Fruit fly (Drosophila melanogaster) whole organism, embryonic: ENCODE data around the gene SLC5A11.
A peak's percentile ranks its signal among the peaks of the same experiment; 100 is the strongest.

Experiments used
- CG10462 ChIP-seq: fragments of 200-800 bp; sonication (Bioruptor generic); optimal IDR thresholded peaks from 2 replicates; lab custom pipeline; 2016; ENCODE audit warnings: missing biosample characterization, missing genetic modification characterization
- CG11504 ChIP-seq: fragments of 200-800 bp; sonication (Bioruptor generic); optimal IDR thresholded peaks from 3 replicates; lab custom pipeline; 2019; ENCODE audit warnings: missing biosample characterization, mild to moderate bottlenecking, missing genetic modification characterization, moderate library complexity
- CG12769 ChIP-seq: fragments of 200-800 bp; sonication (Bioruptor generic); optimal IDR thresholded peaks from 2 replicates; lab custom pipeline; 2019; ENCODE audit warnings: missing biosample characterization, mild to moderate bottlenecking, missing genetic modification characterization, moderate library complexity
- CG14965 ChIP-seq: fragments of 200-800 bp; sonication (Bioruptor generic); optimal IDR thresholded peaks from 2 replicates; lab custom pipeline; 2016; ENCODE audit warnings: missing biosample characterization, missing genetic modification characterization, borderline replicate concordance
- CG15073 ChIP-seq: fragments of 200-800 bp; sonication (Bioruptor generic); optimal IDR thresholded peaks from 2 replicates; lab custom pipeline; 2016; ENCODE audit warnings: missing biosample characterization, missing genetic modification characterization
- CG16779 ChIP-seq: fragments of 200-800 bp; sonication (Bioruptor generic); IDR thresholded peaks from 2 replicates; pipeline ENCODE4 v1.3.6; 2022; ENCODE audit warnings: missing biosample characterization, missing genetic modification characterization
- CG1832 ChIP-seq: fragments of 200-800 bp; sonication (Bioruptor generic); optimal IDR thresholded peaks from 2 replicates; lab custom pipeline; 2017; ENCODE audit warnings: missing biosample characterization, mild to moderate bottlenecking, missing genetic modification characterization, inconsistent platforms
- CG30431 ChIP-seq: fragments of 200-800 bp; sonication (Bioruptor generic); optimal IDR thresholded peaks from 2 replicates; lab custom pipeline; 2017; ENCODE audit warnings: missing biosample characterization, missing genetic modification characterization
- CG34224 ChIP-seq: fragments of 200-800 bp; sonication (Bioruptor generic); IDR thresholded peaks from 3 replicates; pipeline ENCODE4 v1.3.6; 2022; ENCODE audit warnings: missing biosample characterization, missing genetic modification characterization; ENCODE audit not compliant: partially characterized antibody
- CG4404 ChIP-seq: fragments of 200-800 bp; sonication (Bioruptor generic); IDR thresholded peaks from 2 replicates; pipeline ENCODE4 v1.3.6; 2022; ENCODE audit warnings: missing biosample characterization, missing genetic modification characterization
- CG4820 ChIP-seq: fragments of 200-800 bp; sonication (Bioruptor generic); optimal IDR thresholded peaks from 3 replicates; lab custom pipeline; 2016; ENCODE audit warnings: missing biosample characterization, missing genetic modification characterization
- CG6791 ChIP-seq: fragments of 200-800 bp; sonication (Bioruptor generic); IDR thresholded peaks from 3 replicates; pipeline ENCODE4 v1.3.6; 2022; ENCODE audit warnings: missing biosample characterization, missing genetic modification characterization; ENCODE audit not compliant: partially characterized antibody
- CG7963 ChIP-seq: fragments of 200-800 bp; sonication (Bioruptor generic); IDR thresholded peaks from 3 replicates; pipeline ENCODE4 v1.3.6; 2022; ENCODE audit warnings: missing biosample characterization, missing genetic modification characterization; ENCODE audit not compliant: partially characterized antibody
- CG7987 ChIP-seq: fragments of 200-800 bp; sonication (Bioruptor generic); optimal IDR thresholded peaks from 2 replicates; lab custom pipeline; 2018; ENCODE audit warnings: missing biosample characterization, mild to moderate bottlenecking, missing genetic modification characterization, moderate library complexity
- CG8089 ChIP-seq: fragments of 200-800 bp; sonication (Bioruptor generic); optimal IDR thresholded peaks from 3 replicates; lab custom pipeline; 2016; ENCODE audit warnings: missing biosample characterization, missing genetic modification characterization
- CG8290 ChIP-seq, 3 experiments: fragments of 200-800 bp; sonication (Bioruptor generic); optimal IDR thresholded peaks; 2 replicates each; lab custom pipeline; 2016 to 2019; ENCODE audit warnings: missing biosample characterization in 3 of 3, missing genetic modification characterization in 3 of 3, mild to moderate bottlenecking in 2 of 3, moderate library complexity in 1 of 3
- CG9609 ChIP-seq: fragments of 200-800 bp; sonication (Bioruptor generic); optimal IDR thresholded peaks from 3 replicates; lab custom pipeline; 2016; ENCODE audit warnings: missing biosample characterization, missing genetic modification characterization
- CG9932 ChIP-seq: fragments of 200-800 bp; sonication (Bioruptor generic); IDR thresholded peaks from 2 replicates; pipeline ENCODE4 v1.3.6; 2022; ENCODE audit warnings: missing biosample characterization, missing genetic modification characterization
- D ChIP-seq, 2 experiments: fragments of 200-800 bp in 1 of 2; fragments of >200 bp in 1 of 2; sonication (Bioruptor generic) in 1 of 2; optimal IDR thresholded peaks; 2 replicates in 1 of 2; 3 replicates in 1 of 2; lab custom pipeline; 2017; ENCODE audit warnings: mild to moderate bottlenecking in 1 of 2, missing biosample characterization in 1 of 2, missing genetic modification characterization in 1 of 2, missing genetic modification reagents in 1 of 2
- Dek ChIP-seq: fragments of 200-800 bp; sonication (Bioruptor generic); optimal IDR thresholded peaks from 3 replicates; lab custom pipeline; 2019; ENCODE audit warnings: missing biosample characterization, mild to moderate bottlenecking, missing genetic modification characterization, moderate library complexity
- E2f2 ChIP-seq: fragments of 200-800 bp; sonication (Bioruptor generic); IDR thresholded peaks from 2 replicates; pipeline ENCODE4 v1.3.6; 2022; ENCODE audit warnings: missing biosample characterization, missing genetic modification characterization
- Fer2 ChIP-seq: fragments of 200-800 bp; sonication (Bioruptor generic); optimal IDR thresholded peaks from 2 replicates; lab custom pipeline; 2018; ENCODE audit warnings: missing biosample characterization, mild to moderate bottlenecking, missing genetic modification characterization, moderate library complexity
- HLH4C ChIP-seq: fragments of 200-800 bp; sonication (Bioruptor generic); IDR thresholded peaks from 3 replicates; pipeline ENCODE4 v1.3.6; 2022; ENCODE audit warnings: missing biosample characterization, missing genetic modification characterization; ENCODE audit not compliant: partially characterized antibody
- Hand ChIP-seq: fragments of 200-800 bp; sonication (Bioruptor generic); optimal IDR thresholded peaks from 2 replicates; lab custom pipeline; 2017; ENCODE audit warnings: mild to moderate bottlenecking, missing biosample characterization, missing genetic modification reagents, missing genetic modification characterization
- Hr51 ChIP-seq, 2 experiments: fragments of 200-800 bp; sonication (Bioruptor generic); optimal IDR thresholded peaks; 2 replicates in 1 of 2; 3 replicates in 1 of 2; lab custom pipeline; 2016 to 2018; ENCODE audit warnings: missing biosample characterization in 2 of 2, missing genetic modification characterization in 2 of 2, mild to moderate bottlenecking in 1 of 2, moderate library complexity in 1 of 2
- Jarid2 ChIP-seq: fragments of 200-800 bp; sonication (Bioruptor generic); optimal IDR thresholded peaks from 3 replicates; lab custom pipeline; 2017; ENCODE audit warnings: mild to moderate bottlenecking, missing biosample characterization, missing genetic modification reagents, missing genetic modification characterization
- Kr ChIP-seq: fragments of 200-800 bp; sonication (Bioruptor generic); optimal IDR thresholded peaks from 2 replicates; lab custom pipeline; 2017; ENCODE audit warnings: missing biosample characterization, mild to moderate bottlenecking, missing genetic modification characterization
- NK7.1 ChIP-seq: fragments of 200-800 bp; sonication (Bioruptor generic); optimal IDR thresholded peaks from 3 replicates; lab custom pipeline; 2016; ENCODE audit warnings: missing biosample characterization, missing genetic modification characterization
- chm ChIP-seq: fragments of 200-800 bp; sonication (Bioruptor generic); IDR thresholded peaks from 2 replicates; pipeline ENCODE4 v1.3.6; 2022; ENCODE audit warnings: missing biosample characterization, missing genetic modification characterization
- dpn ChIP-seq, 2 experiments: fragments of 200-800 bp; sonication (Bioruptor generic); optimal IDR thresholded peaks; 3 replicates each; lab custom pipeline; 2016; ENCODE audit warnings: missing biosample characterization in 2 of 2, missing genetic modification characterization in 2 of 2
- esg ChIP-seq: fragments of 200-800 bp; sonication (Bioruptor generic); conservative IDR thresholded peaks from 2 replicates; pipeline ENCODE4 v1.3.6; 2022; ENCODE audit warnings: missing biosample characterization, missing genetic modification characterization
- fu2 ChIP-seq: fragments of 200-800 bp; sonication (Bioruptor generic); optimal IDR thresholded peaks from 2 replicates; lab custom pipeline; 2016; ENCODE audit warnings: missing biosample characterization, missing genetic modification characterization
- ham ChIP-seq: fragments of 200-800 bp; sonication (Bioruptor generic); IDR thresholded peaks from 2 replicates; pipeline ENCODE4 v1.3.6; 2022; ENCODE audit warnings: missing biosample characterization, missing genetic modification characterization
- jing ChIP-seq: fragments of 200-800 bp; sonication (Bioruptor generic); optimal IDR thresholded peaks from 2 replicates; lab custom pipeline; 2018; ENCODE audit warnings: missing biosample characterization, mild to moderate bottlenecking, missing genetic modification characterization
- kah ChIP-seq: fragments of 200-800 bp; sonication (Bioruptor generic); optimal IDR thresholded peaks from 2 replicates; lab custom pipeline; 2018; ENCODE audit warnings: missing biosample characterization, mild to moderate bottlenecking, missing genetic modification characterization
- oc ChIP-seq: fragments of 200-800 bp; sonication (Bioruptor generic); optimal IDR thresholded peaks from 2 replicates; lab custom pipeline; 2018; ENCODE audit warnings: missing biosample characterization, mild to moderate bottlenecking, missing genetic modification characterization, moderate library complexity
- pan ChIP-seq, 4 experiments: fragments of >200 bp in 3 of 4; fragments of 200-800 bp in 1 of 4; sonication (Bioruptor generic) in 1 of 4; optimal IDR thresholded peaks in 3 of 4; IDR thresholded peaks in 1 of 4; 2 replicates each; pipeline versions ENCODE4 v1.3.6 to Lab custom; 2017 to 2022; ENCODE audit warnings: missing biosample characterization in 2 of 4, missing genetic modification characterization in 2 of 4, mixed read lengths in 1 of 4
- pb ChIP-seq: fragments of 200-800 bp; sonication (Bioruptor generic); optimal IDR thresholded peaks from 3 replicates; lab custom pipeline; 2016; ENCODE audit warnings: missing biosample characterization, missing genetic modification characterization
- pfk ChIP-seq: fragments of 200-800 bp; sonication (Bioruptor generic); optimal IDR thresholded peaks from 2 replicates; lab custom pipeline; 2018; ENCODE audit warnings: missing biosample characterization, mild to moderate bottlenecking, missing genetic modification characterization, moderate library complexity
- pho ChIP-seq: fragments of 200-800 bp; sonication (Bioruptor generic); optimal IDR thresholded peaks from 2 replicates; lab custom pipeline; 2016; ENCODE audit warnings: missing biosample characterization, missing genetic modification characterization
- ranshi ChIP-seq: fragments of 200-800 bp; sonication (Bioruptor generic); IDR thresholded peaks from 2 replicates; pipeline ENCODE4 v1.3.6; 2022; ENCODE audit warnings: missing biosample characterization, missing genetic modification characterization
- row ChIP-seq: fragments of 200-800 bp; sonication (Bioruptor generic); IDR thresholded peaks from 3 replicates; pipeline ENCODE4 v1.3.6; 2022; ENCODE audit warnings: missing biosample characterization, missing genetic modification characterization
- seq ChIP-seq: fragments of 200-800 bp; sonication (Bioruptor generic); IDR thresholded peaks from 2 replicates; pipeline ENCODE4 v1.3.6; 2022; ENCODE audit warnings: missing biosample characterization, missing genetic modification characterization
- sna ChIP-seq: fragments of 200-800 bp; sonication (Bioruptor generic); IDR thresholded peaks from 2 replicates; pipeline ENCODE4 v1.3.6; 2022; ENCODE audit warnings: missing biosample characterization, missing genetic modification characterization; ENCODE audit not compliant: partially characterized antibody
- tna ChIP-seq: fragments of 200-800 bp; sonication (Bioruptor generic); IDR thresholded peaks from 2 replicates; pipeline ENCODE4 v1.3.6; 2022; ENCODE audit warnings: missing biosample characterization, missing genetic modification characterization; ENCODE audit not compliant: partially characterized antibody
- trem ChIP-seq: fragments of 200-800 bp; optimal IDR thresholded peaks from 3 replicates; lab custom pipeline; 2019; ENCODE audit warnings: missing biosample characterization, mild to moderate bottlenecking, missing genetic modification characterization, moderate library complexity
- wor ChIP-seq: fragments of 200-800 bp; sonication (Bioruptor generic); IDR thresholded peaks from 2 replicates; pipeline ENCODE4 v1.3.6; 2022; ENCODE audit warnings: missing biosample characterization, missing genetic modification characterization

SLC5A11 gene

DNA sequence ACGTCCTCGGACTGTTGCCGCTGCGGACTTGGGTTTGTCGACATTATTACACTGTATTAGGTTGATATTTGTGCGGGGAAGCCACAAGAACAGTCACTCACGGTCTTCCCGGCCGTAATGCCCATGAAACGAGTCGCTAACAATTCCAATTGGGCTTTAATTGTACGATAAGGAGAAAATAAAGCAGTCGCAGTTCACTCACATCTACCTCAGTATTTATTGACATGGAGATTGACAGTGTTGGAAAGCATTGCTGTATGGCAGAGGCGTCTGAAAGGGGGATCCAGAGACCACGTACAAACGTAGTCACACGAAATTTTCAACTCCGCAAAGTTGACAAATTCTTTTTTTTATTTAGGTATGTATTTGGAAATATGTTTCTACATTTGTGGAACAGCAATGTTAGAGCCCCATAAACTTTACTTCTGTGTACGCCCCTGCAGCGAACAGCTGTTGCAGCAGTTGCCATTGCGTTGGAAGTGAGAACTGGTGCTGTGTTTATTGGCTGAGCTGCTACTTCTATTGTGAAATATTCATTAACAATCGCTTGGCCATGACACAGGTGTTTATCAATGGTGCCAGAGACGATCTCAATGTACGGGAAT is 7.8 kb upstream of the SLC5A11 start, which contains the start of the genes CG8372 and CG8360 (continued):
- TF ChIP-seq CG9609 = peak; percentile 99
- TF ChIP-seq D (optimal IDR thresholded peaks at IDR 0.05; lab: Kevin White, UChicago) = no peak
- peak; percentile 98 for TF ChIP-seq D (GFP tag; optimal IDR thresholded peaks at IDR 0.05; lab: Kevin White, UChicago)
- peak; percentile 42; the same call in 2 of the 3 replicates for TF ChIP-seq CG34224
- peak; percentile 99 for TF ChIP-seq CG9932 (GFP tag; lab: Robert Waterston, UW)
- TF ChIP-seq CG4404 (GFP tag; lab: Robert Waterston, UW) = peak; percentile 99
- peak; percentile 99 for TF ChIP-seq chm (GFP tag; lab: Robert Waterston, UW)
- TF ChIP-seq E2f2 (GFP tag; lab: Robert Waterston, UW) = peak; percentile 89
- peak; percentile 96 for TF ChIP-seq trem (tag; lab: Kevin White, UChicago)
- TF ChIP-seq CG4820 (GFP tag; lab: Kevin White, UChicago) = peak; percentile 99
- peak; percentile 99 for TF ChIP-seq seq (GFP tag; lab: Robert Waterston, UW)
- peak; percentile 97 for TF ChIP-seq Hand
- peak; percentile 97 for TF ChIP-seq CG7987
- peak; percentile 98 for TF ChIP-seq CG16779
- peak; percentile 99 for TF ChIP-seq pb (GFP tag; lab: Kevin White, UChicago)
- peak; percentile 99 for TF ChIP-seq dpn (GFP tag; optimal IDR thresholded peaks at IDR 0.05; lab: Kevin White, UChicago)
- TF ChIP-seq CG10462 (GFP tag; lab: Kevin White, UChicago) = peak; percentile 99
- peak; percentile 96 for TF ChIP-seq Fer2 (tag; lab: Kevin White, UChicago)
- TF ChIP-seq pan (optimal IDR thresholded peaks at IDR 0.05; lab: Kevin White, UChicago) = no peak
- peak in 1 of 2 experiments; percentile 100 for TF ChIP-seq pan (GFP tag; optimal IDR thresholded peaks at IDR 0.05 in 1 of 2, IDR thresholded peaks at IDR 0.05 in 1 of 2)
- peak; percentile 59 for TF ChIP-seq pfk (GFP tag; lab: Kevin White, UChicago)
- TF ChIP-seq CG1832 = no peak
- TF ChIP-seq CG15073 (GFP tag; lab: Kevin White, UChicago) = peak; percentile 92
- TF ChIP-seq jing (GFP tag; lab: Kevin White, UChicago) = peak; percentile 99
- no peak for TF ChIP-seq CG7963 (GFP tag; lab: Robert Waterston, UW)
- peak; percentile 92 for TF ChIP-seq Jarid2 (GFP tag; lab: Kevin White, UChicago)
- TF ChIP-seq CG8089 = peak; percentile 99
- peak; percentile 99 for TF ChIP-seq fu2 (GFP tag; lab: Kevin White, UChicago)
- peak; percentile 98 for TF ChIP-seq CG8290 (GFP tag; optimal IDR thresholded peaks at IDR 0.05; lab: Kevin White, UChicago)
- peak; percentile 89 to 97 for TF ChIP-seq CG8290 (tag; optimal IDR thresholded peaks at IDR 0.05; lab: Kevin White, UChicago)
- peak; percentile 99 for TF ChIP-seq Hr51 (GFP tag; optimal IDR thresholded peaks at IDR 0.05; lab: Kevin White, UChicago)
- peak; percentile 98 for TF ChIP-seq Dek (tag; lab: Kevin White, UChicago)
- TF ChIP-seq esg = peak; percentile 99
- peak; percentile 96 for TF ChIP-seq wor (GFP tag; lab: Robert Waterston, UW)
- peak; percentile 99 for TF ChIP-seq ranshi (GFP tag; lab: Robert Waterston, UW)
- peak; percentile 98 for TF ChIP-seq CG12769 (tag; lab: Kevin White, UChicago)
- TF ChIP-seq ham (GFP tag; lab: Robert Waterston, UW) = peak; percentile 93
- peak; percentile 100 for TF ChIP-seq row (GFP tag; lab: Robert Waterston, UW)
- 0 out of 3 replicates have a peak, but pooled peaks have one; percentile 20 for TF ChIP-seq HLH4C (GFP tag; lab: Robert Waterston, UW)
- no peak for TF ChIP-seq tna
- TF ChIP-seq pho = peak; percentile 99
- TF ChIP-seq CG6791 (GFP tag; lab: Robert Waterston, UW) = 0 out of 3 replicates have a peak, but pooled peaks have one; percentile 25
- TF ChIP-seq sna = peak; percentile 69
- peak; percentile 93 for TF ChIP-seq kah (GFP tag; lab: Kevin White, UChicago)
- TF ChIP-seq oc (tag; lab: Kevin White, UChicago) = peak; percentile 97
- TF ChIP-seq CG14965 (GFP tag; lab: Kevin White, UChicago) = peak; percentile 90
- TF ChIP-seq CG30431 = peak; percentile 98
- peak; percentile 96 for TF ChIP-seq CG11504
- TF ChIP-seq NK7.1 (GFP tag; lab: Kevin White, UChicago) = peak; percentile 98
- TF ChIP-seq Kr (GFP tag; lab: Kevin White, UChicago) = peak; percentile 18
